Worm (Caenorhabditis elegans) whole organism, late embryonic: ENCODE results near the gene srw-73.

Source experiments
- ceh-22 ChIP-seq: sonication (generic microtip); optimal IDR thresholded peaks from 2 replicates; lab custom pipeline; 2017; ENCODE audit warnings: missing biosample characterization, missing genetic modification characterization
- ceh-34 ChIP-seq: sonication (generic microtip); optimal IDR thresholded peaks from 2 replicates; lab custom pipeline; 2016; ENCODE audit warnings: mild to moderate bottlenecking, missing genetic modification characterization, missing compliant biosample characterization
- dve-1 ChIP-seq: sonication (generic microtip); optimal IDR thresholded peaks from 2 replicates; lab custom pipeline; 2017; ENCODE audit warnings: antibody characterized with exemption, mild to moderate bottlenecking, missing genetic modification characterization, missing compliant biosample characterization
- hlh-30 ChIP-seq: sonication (generic microtip); optimal IDR thresholded peaks from 2 replicates; lab custom pipeline; 2017; ENCODE audit warnings: antibody characterized with exemption, missing genetic modification characterization, missing compliant biosample characterization; ENCODE audit not compliant: insufficient read depth
- nhr-11 ChIP-seq: fragments of 150-350 bp; optimal IDR thresholded peaks from 2 replicates; lab custom pipeline; 2014; ENCODE audit warnings: missing biosample characterization, missing genetic modification characterization
- nhr-232 ChIP-seq: sonication (generic microtip); optimal IDR thresholded peaks from 2 replicates; lab custom pipeline; 2016; ENCODE audit warnings: missing genetic modification characterization, missing compliant biosample characterization
- pat-9 ChIP-seq: fragments of 200-800 bp; sonication (Bioruptor generic); optimal IDR thresholded peaks from 2 replicates; lab custom pipeline; 2018; ENCODE audit warnings: mild to moderate bottlenecking, missing genetic modification characterization, moderate library complexity, missing compliant biosample characterization
- unc-86 ChIP-seq: sonication (generic microtip); optimal IDR thresholded peaks from 2 replicates; lab custom pipeline; 2016; ENCODE audit warnings: missing genetic modification characterization, missing compliant biosample characterization

- TF ChIP-seq ceh-22 (tag; lab: Kevin White, UChicago) (no peak), hlh-30 (no peak), pat-9 (tag; lab: Kevin White, UChicago) (no peak), unc-86 (tag; lab: Kevin White, UChicago) (no peak), nhr-11 (tag; lab: Kevin White, UChicago) (no peak), ceh-34 (tag; lab: Kevin White, UChicago) (no peak), nhr-232 (no peak), dve-1 (tag; lab: Kevin White, UChicago) (no peak)
Measured at ce11 chrV:16603102-16603501, 14.8 kb upstream of the srw-73 start, which contains the start of gene T03E6.8.
